Fruit fly (Drosophila melanogaster): Measurements from ENCODE around the gene Uev1A.

Gene Uev1A

DNA sequence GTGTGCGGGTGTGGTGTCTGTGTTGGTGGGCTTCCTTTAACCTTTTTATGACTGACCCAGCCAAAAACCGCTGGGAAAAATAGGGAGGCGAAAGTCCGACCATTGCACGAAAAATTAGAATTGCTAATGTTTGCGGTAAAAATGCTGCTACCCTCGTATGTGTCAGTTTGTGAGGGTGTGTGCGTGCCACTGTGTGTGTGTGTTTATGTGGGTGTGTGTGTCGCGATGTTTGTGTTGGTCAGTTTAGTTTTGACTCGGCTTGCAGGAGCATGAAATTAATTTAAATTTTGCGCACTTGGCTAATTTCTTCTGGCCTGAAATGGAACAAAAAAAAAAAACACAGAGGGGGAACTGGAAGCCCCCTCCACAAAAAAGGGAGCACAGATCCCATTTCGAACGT lies 38.2 kb downstream of the Uev1A start:
- TF ChIP-seq CrebA (GFP tag; optimal IDR thresholded peaks at IDR 0.05; ENCODE audit: borderline replicate concordance) (no peak), Dfd (GFP tag; optimal IDR thresholded peaks at IDR 0.05) (peak; percentile 93)
